Worm (Caenorhabditis elegans) whole organism, mixed stage, embryonic: ENCODE data around the gene mod-1.

ENCODE experiments used
- M03D4.4 ChIP-seq: sonication (generic microtip); optimal IDR thresholded peaks from 2 replicates; lab custom pipeline; 2017; ENCODE audit warnings: mild to moderate bottlenecking, missing genetic modification characterization, missing compliant biosample characterization
- ces-1 ChIP-seq: fragments of 150-350 bp; optimal IDR thresholded peaks from 2 replicates; lab custom pipeline; 2014; ENCODE audit warnings: missing biosample characterization, missing genetic modification reagents, missing genetic modification characterization
- elt-3 ChIP-seq: fragments of 150-350 bp; optimal IDR thresholded peaks from 2 replicates; lab custom pipeline; 2014; ENCODE audit warnings: missing biosample characterization, missing genetic modification characterization
- mab-5 ChIP-seq: fragments of 150-350 bp; optimal IDR thresholded peaks from 2 replicates; lab custom pipeline; 2014; ENCODE audit warnings: missing biosample characterization, missing genetic modification characterization
- nhr-12 ChIP-seq: fragments of 150-350 bp; optimal IDR thresholded peaks from 2 replicates; lab custom pipeline; 2014; ENCODE audit warnings: missing biosample characterization, missing genetic modification characterization
- nhr-2 ChIP-seq: fragments of 150-350 bp; optimal IDR thresholded peaks from 2 replicates; lab custom pipeline; 2014; ENCODE audit warnings: missing biosample characterization, missing genetic modification characterization
- pha-4 ChIP-seq: fragments of 150-350 bp; optimal IDR thresholded peaks from 2 replicates; lab custom pipeline; 2018; ENCODE audit warnings: missing biosample characterization, missing genetic modification reagents, missing genetic modification characterization
- snpc-4 ChIP-seq: fragments of 150-350 bp; optimal IDR thresholded peaks from 2 replicates; lab custom pipeline; 2014; ENCODE audit warnings: missing biosample characterization, missing genetic modification characterization
- unc-39 ChIP-seq: fragments of 150-350 bp; optimal IDR thresholded peaks from 2 replicates; lab custom pipeline; 2014; ENCODE audit warnings: missing biosample characterization, missing genetic modification characterization
- ztf-11 ChIP-seq: fragments of 150-350 bp; optimal IDR thresholded peaks from 2 replicates; lab custom pipeline; 2014; ENCODE audit warnings: missing biosample characterization, missing genetic modification characterization

ce11 chrV:8905656-8906055 is 8.2 kb downstream of the mod-1 start:
- TF ChIP-seq elt-3 (no peak), snpc-4 (tag; lab: Kevin White, UChicago) (no peak), nhr-2 (tag; lab: Kevin White, UChicago) (no peak), unc-39 (tag; lab: Kevin White, UChicago) (no peak), ces-1 (GFP tag; lab: Kevin White, UChicago) (no peak), nhr-12 (tag; lab: Kevin White, UChicago) (no peak), pha-4 (tag; lab: Kevin White, UChicago) (no peak), mab-5 (tag; lab: Kevin White, UChicago) (no peak), M03D4.4 (tag; lab: Kevin White, UChicago) (no peak), ztf-11 (no peak)
